Worm (Caenorhabditis elegans): Measurements from ENCODE around the gene C37C3.9.

The C37C3.9 gene

ce11 chrV:7819585-7819984 is 34.9 kb downstream of the C37C3.9 start:
- no peak for TF ChIP-seq nhr-77 (tag; optimal IDR thresholded peaks at IDR 0.05)
- no peak for TF ChIP-seq egl-27 (tag; optimal IDR thresholded peaks at IDR 0.05)
- no peak for TF ChIP-seq ceh-88 (GFP tag; IDR thresholded peaks at IDR 0.05)
- TF ChIP-seq dsc-1 (tag; optimal IDR thresholded peaks at IDR 0.05) = no peak
- TF ChIP-seq aha-1 (tag; optimal IDR thresholded peaks at IDR 0.05) = no peak
- no peak for TF ChIP-seq snpc-4 (tag; optimal IDR thresholded peaks at IDR 0.05)
- TF ChIP-seq fkh-8 (tag; optimal IDR thresholded peaks at IDR 0.05) = peak; percentile 9
- no peak for TF ChIP-seq hlh-4 (tag; optimal IDR thresholded peaks at IDR 0.05)
- TF ChIP-seq unc-86 (tag; optimal IDR thresholded peaks at IDR 0.05) = no peak
- TF ChIP-seq ceh-82 (tag; optimal IDR thresholded peaks at IDR 0.05) = peak in 1 of 3 experiments; percentile 16
- peak; percentile 3 for TF ChIP-seq nhr-71 (tag; optimal IDR thresholded peaks at IDR 0.05)
- no peak for TF ChIP-seq zag-1 (tag; optimal IDR thresholded peaks at IDR 0.05)
- no peak for TF ChIP-seq lsy-2 (tag; optimal IDR thresholded peaks at IDR 0.05)
- TF ChIP-seq rnt-1 (tag; optimal IDR thresholded peaks at IDR 0.05) = no peak
- no peak for TF ChIP-seq zip-4 (GFP tag; optimal IDR thresholded peaks at IDR 0.05)
- TF ChIP-seq grh-1 (GFP tag; IDR thresholded peaks at IDR 0.05) = no peak
- TF ChIP-seq pqm-1 (tag; optimal IDR thresholded peaks at IDR 0.05) = no peak
- no peak for TF ChIP-seq unc-30 (tag; optimal IDR thresholded peaks at IDR 0.05)
- TF ChIP-seq lin-14 (GFP tag; optimal IDR thresholded peaks at IDR 0.05) = peak; percentile 82
- TF ChIP-seq fkh-10 (GFP tag; optimal IDR thresholded peaks at IDR 0.05) = peak; percentile 68

ce11 chrV:7816486-7816885 is 38.0 kb downstream of the C37C3.9 start:
- TF ChIP-seq lin-35 (GFP tag; optimal IDR thresholded peaks at IDR 0.05) = no peak
- no peak for TF ChIP-seq nhr-47 (tag; optimal IDR thresholded peaks at IDR 0.05)
- TF ChIP-seq mef-2 (tag; optimal IDR thresholded peaks at IDR 0.05) = no peak
- peak; percentile 22 for TF ChIP-seq ces-1 (GFP tag; optimal IDR thresholded peaks at IDR 0.05)
- TF ChIP-seq fkh-10 (GFP tag; optimal IDR thresholded peaks at IDR 0.05) = peak; percentile 51
- TF ChIP-seq zag-1 (tag; optimal IDR thresholded peaks at IDR 0.05) = no peak
- TF ChIP-seq lin-14 (GFP tag; optimal IDR thresholded peaks at IDR 0.05) = peak; percentile 66
- no peak for TF ChIP-seq Y116A8C.19 (tag; optimal IDR thresholded peaks at IDR 0.05; ENCODE audit: borderline replicate concordance)
- no peak for TF ChIP-seq skn-1 (tag; optimal IDR thresholded peaks at IDR 0.05)

ce11 chrV:7814601-7815000 is 39.9 kb downstream of the C37C3.9 start, which contains the start of gene ZK742.6:
ZK742.6 (minus strand) TSS chrV:7814942.
- TF ChIP-seq nhr-84 (tag; optimal IDR thresholded peaks at IDR 0.05) = no peak

ce11 chrV:7811758-7812157 is 42.7 kb downstream of the C37C3.9 start, which contains the start of gene ZK742.4:
ZK742.4 (minus strand) TSS chrV:7811792.
- TF ChIP-seq lin-14 (GFP tag; optimal IDR thresholded peaks at IDR 0.05) (peak; percentile 29), skn-1 (tag; optimal IDR thresholded peaks at IDR 0.05) (peak; percentile 77), nhr-20 (tag; optimal IDR thresholded peaks at IDR 0.05) (peak; percentile 37), sox-4 (tag; optimal IDR thresholded peaks at IDR 0.05) (no peak)

- TF ChIP-seq skn-1 (tag; optimal IDR thresholded peaks at IDR 0.05) (no peak), ama-1 (optimal IDR thresholded peaks at IDR 0.05) (no peak), lin-13 (GFP tag; optimal IDR thresholded peaks at IDR 0.05) (no peak), hlh-4 (tag; optimal IDR thresholded peaks at IDR 0.05) (no peak), mef-2 (tag; optimal IDR thresholded peaks at IDR 0.05) (no peak), unc-62 (GFP tag; optimal IDR thresholded peaks at IDR 0.05) (no peak), mab-9 (GFP tag; IDR thresholded peaks at IDR 0.05) (no peak), nhr-19 (GFP tag; conservative IDR thresholded peaks at IDR 0.05) (no peak), elt-2 (tag; optimal IDR thresholded peaks at IDR 0.05) (no peak), dsc-1 (tag; optimal IDR thresholded peaks at IDR 0.05) (no peak), efl-3 (GFP tag; optimal IDR thresholded peaks at IDR 0.05) (no peak), lin-15B (tag; optimal IDR thresholded peaks at IDR 0.05) (no peak), sup-37 (GFP tag; optimal IDR thresholded peaks at IDR 0.05) (no peak), aly-2 (tag; optimal IDR thresholded peaks at IDR 0.05) (no peak), nhr-11 (tag; optimal IDR thresholded peaks at IDR 0.05) (no peak)
Observed at ce11 chrV:7810591-7810990, 43.9 kb downstream of the C37C3.9 start.
